Worm (Caenorhabditis elegans): ENCODE results near the gene C44H9.4.

- no peak for TF ChIP-seq snpc-4 (tag; optimal IDR thresholded peaks at IDR 0.05)
- TF ChIP-seq nhr-2 (tag; optimal IDR thresholded peaks at IDR 0.05), result no peak
- TF ChIP-seq ztf-11 (tag; optimal IDR thresholded peaks at IDR 0.05), result no peak
- TF ChIP-seq ceh-43 (GFP tag; optimal IDR thresholded peaks at IDR 0.05), result no peak
- no peak for TF ChIP-seq ham-2 (GFP tag; optimal IDR thresholded peaks at IDR 0.05)
- TF ChIP-seq hlh-1 (tag; optimal IDR thresholded peaks at IDR 0.05), result no peak
- no peak for TF ChIP-seq unc-39 (tag; optimal IDR thresholded peaks at IDR 0.05)
- no peak for TF ChIP-seq elt-3 (tag; optimal IDR thresholded peaks at IDR 0.05)
Measured at ce11 chrV:12787026-12787425, 48.5 kb upstream of the C44H9.4 start, which contains the start of gene fkb-4.
